Worm (Caenorhabditis elegans) whole organism, late embryonic: Measurements from ENCODE around the gene ptr-18.

ENCODE experiments used
- ama-1 ChIP-seq: fragments of 150-350 bp; optimal IDR thresholded peaks from 2 replicates; lab custom pipeline; 2014
- ceh-45 ChIP-seq: fragments of 200-800 bp; sonication (Bioruptor generic); IDR thresholded peaks from 2 replicates; pipeline ENCODE4 v1.3.6; 2022; ENCODE audit warnings: missing genetic modification reagents, missing genetic modification characterization, missing compliant biosample characterization
- ceh-6 ChIP-seq: fragments of 200-800 bp; sonication (Bioruptor generic); optimal IDR thresholded peaks from 2 replicates; lab custom pipeline; 2018; ENCODE audit warnings: mild to moderate bottlenecking, missing genetic modification characterization, missing compliant biosample characterization
- ceh-9 ChIP-seq: sonication (generic microtip); optimal IDR thresholded peaks from 2 replicates; lab custom pipeline; 2016; ENCODE audit warnings: mild to moderate bottlenecking, missing genetic modification characterization, inconsistent platforms, missing compliant biosample characterization
- elt-4 ChIP-seq: sonication (generic microtip); optimal IDR thresholded peaks from 2 replicates; lab custom pipeline; 2016; ENCODE audit warnings: missing genetic modification characterization, missing compliant biosample characterization
- nfya-1 ChIP-seq: sonication (generic microtip); optimal IDR thresholded peaks from 2 replicates; lab custom pipeline; 2017; ENCODE audit warnings: missing genetic modification characterization, mild to moderate bottlenecking, missing compliant biosample characterization, antibody characterized with exemption, moderate library complexity
- pha-2 ChIP-seq: sonication (generic microtip); optimal IDR thresholded peaks from 2 replicates; lab custom pipeline; 2017; ENCODE audit warnings: mild to moderate bottlenecking, missing genetic modification characterization, missing compliant biosample characterization
- pqm-1 ChIP-seq: sonication (generic microtip); optimal IDR thresholded peaks from 2 replicates; lab custom pipeline; 2016; ENCODE audit warnings: missing genetic modification characterization, missing compliant biosample characterization
- tbx-2 ChIP-seq: sonication (generic microtip); optimal IDR thresholded peaks from 2 replicates; lab custom pipeline; 2016; ENCODE audit warnings: missing genetic modification characterization, missing compliant biosample characterization
- unc-42 ChIP-seq: sonication (generic microtip); optimal IDR thresholded peaks from 2 replicates; lab custom pipeline; 2016; ENCODE audit warnings: missing genotype, missing genetic modification characterization, missing compliant biosample characterization
- unc-55 ChIP-seq: sonication (generic microtip); optimal IDR thresholded peaks from 2 replicates; lab custom pipeline; 2017; ENCODE audit warnings: missing biosample characterization, missing genetic modification reagents, missing genetic modification characterization

DNA sequence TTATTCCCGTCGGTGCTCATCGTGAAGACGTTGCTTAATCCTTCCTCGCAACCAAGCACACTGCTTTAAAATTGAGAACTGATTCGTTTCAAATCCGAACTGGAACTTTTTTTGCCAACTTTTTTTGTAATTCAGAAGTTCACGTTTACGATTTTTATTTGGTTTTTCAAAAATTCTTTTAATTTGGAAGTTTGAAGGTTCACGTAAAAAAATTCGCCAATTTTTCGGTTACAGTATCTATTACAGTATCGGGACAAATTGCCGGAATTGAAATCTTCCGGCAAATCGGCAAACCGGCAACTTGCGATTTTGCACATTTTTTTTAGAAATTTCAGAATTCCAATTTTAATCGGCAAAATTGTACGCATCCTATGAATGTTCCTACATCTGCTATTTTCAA is 37.1 kb upstream of the ptr-18 start, which contains the start of gene F58G1.3:
- no peak for TF ChIP-seq ceh-9 (tag; lab: Kevin White, UChicago)
- no peak for TF ChIP-seq tbx-2 (tag; lab: Kevin White, UChicago)
- TF ChIP-seq ama-1 = no peak
- TF ChIP-seq pha-2 (tag; lab: Kevin White, UChicago) = no peak
- no peak for TF ChIP-seq elt-4 (tag; lab: Kevin White, UChicago)
- no peak for TF ChIP-seq ceh-45 (GFP tag; lab: Robert Waterston, UW)
- no peak for TF ChIP-seq unc-42 (tag; lab: Kevin White, UChicago)
- no peak for TF ChIP-seq nfya-1 (tag; lab: Kevin White, UChicago)
- no peak for TF ChIP-seq pqm-1 (tag; lab: Kevin White, UChicago)
- TF ChIP-seq ceh-6 (GFP tag; lab: Kevin White, UChicago) = no peak
- TF ChIP-seq unc-55 (GFP tag; lab: Kevin White, UChicago) = no peak
